Fruit fly (Drosophila melanogaster) whole organism, embryonic: ENCODE results near the gene CG33631.

Experiments used
- Ada2b ChIP-seq: fragments of 200-800 bp; sonication (Bioruptor generic); IDR thresholded peaks from 2 replicates; pipeline ENCODE4 v1.3.6; 2022; ENCODE audit warnings: missing biosample characterization, missing genetic modification characterization
- Blimp-1 ChIP-seq: fragments of 200-800 bp; sonication (Bioruptor generic); optimal IDR thresholded peaks from 3 replicates; lab custom pipeline; 2018; ENCODE audit warnings: missing biosample characterization, missing genetic modification characterization, mild to moderate bottlenecking, moderate library complexity, missing genetic modification reagents
- CG10366 ChIP-seq: fragments of 200-800 bp; sonication (Bioruptor generic); IDR thresholded peaks from 2 replicates; pipeline ENCODE4 v1.3.6; 2022; ENCODE audit warnings: missing biosample characterization, missing genetic modification characterization
- CG14965 ChIP-seq: fragments of 200-800 bp; sonication (Bioruptor generic); optimal IDR thresholded peaks from 2 replicates; lab custom pipeline; 2016; ENCODE audit warnings: missing biosample characterization, missing genetic modification characterization, borderline replicate concordance
- CG16863 ChIP-seq: fragments of 200-800 bp; sonication (Bioruptor generic); optimal IDR thresholded peaks from 3 replicates; lab custom pipeline; 2016; ENCODE audit warnings: missing biosample characterization, missing genetic modification characterization
- CG17361 ChIP-seq: fragments of 200-800 bp; sonication (Bioruptor generic); IDR thresholded peaks from 3 replicates; pipeline ENCODE4 v1.3.6; 2022; ENCODE audit warnings: missing biosample characterization, missing genetic modification characterization
- CG1832 ChIP-seq: fragments of 200-800 bp; sonication (Bioruptor generic); optimal IDR thresholded peaks from 2 replicates; lab custom pipeline; 2017; ENCODE audit warnings: missing biosample characterization, mild to moderate bottlenecking, missing genetic modification characterization, inconsistent platforms
- CG34422 ChIP-seq: fragments of 200-800 bp; sonication (Bioruptor generic); IDR thresholded peaks from 3 replicates; pipeline ENCODE4 v1.3.6; 2022; ENCODE audit warnings: missing biosample characterization, missing genetic modification characterization
- CG4820 ChIP-seq: fragments of 200-800 bp; sonication (Bioruptor generic); optimal IDR thresholded peaks from 3 replicates; lab custom pipeline; 2016; ENCODE audit warnings: missing biosample characterization, missing genetic modification characterization
- CG5180 ChIP-seq: fragments of 200-800 bp; sonication (Bioruptor generic); optimal IDR thresholded peaks from 3 replicates; lab custom pipeline; 2017; ENCODE audit warnings: missing biosample characterization, missing genetic modification characterization, mild to moderate bottlenecking, moderate library complexity, missing genetic modification reagents
- CG6654 ChIP-seq: fragments of 200-800 bp; sonication (Bioruptor generic); optimal IDR thresholded peaks from 2 replicates; lab custom pipeline; 2017; ENCODE audit warnings: missing biosample characterization, mild to moderate bottlenecking, missing genetic modification characterization
- CG7372 ChIP-seq: fragments of 200-800 bp; sonication (Bioruptor generic); IDR thresholded peaks from 2 replicates; pipeline ENCODE4 v1.3.6; 2022; ENCODE audit warnings: missing biosample characterization, missing genetic modification characterization
- CG9727 ChIP-seq: fragments of 200-800 bp; sonication (Bioruptor generic); optimal IDR thresholded peaks from 3 replicates; lab custom pipeline; 2017; ENCODE audit warnings: missing biosample characterization, mild to moderate bottlenecking, missing genetic modification characterization
- CG9797 ChIP-seq: fragments of 200-800 bp; sonication (Bioruptor generic); optimal IDR thresholded peaks from 3 replicates; lab custom pipeline; 2018; ENCODE audit warnings: missing biosample characterization, mild to moderate bottlenecking, missing genetic modification characterization
- Camta ChIP-seq: fragments of 200-800 bp; sonication (Bioruptor generic); optimal IDR thresholded peaks from 2 replicates; lab custom pipeline; 2016; ENCODE audit warnings: missing biosample characterization, missing genetic modification characterization
- CrebB ChIP-seq: fragments of 200-800 bp; sonication (Bioruptor generic); optimal IDR thresholded peaks from 3 replicates; lab custom pipeline; 2018; ENCODE audit warnings: missing biosample characterization, mild to moderate bottlenecking, missing genetic modification characterization
- Dp ChIP-seq: fragments of 200-800 bp; sonication (Bioruptor generic); optimal IDR thresholded peaks from 2 replicates; lab custom pipeline; 2018; ENCODE audit warnings: missing biosample characterization, mild to moderate bottlenecking, missing genetic modification characterization, moderate library complexity
- Drgx ChIP-seq: fragments of 200-800 bp; sonication (Bioruptor generic); IDR thresholded peaks from 2 replicates; pipeline ENCODE4 v1.3.6; 2022; ENCODE audit warnings: missing biosample characterization, missing genetic modification characterization
- Lhr ChIP-seq: fragments of 200-800 bp; sonication (Bioruptor generic); optimal IDR thresholded peaks from 3 replicates; lab custom pipeline; 2017; ENCODE audit warnings: mild to moderate bottlenecking, missing biosample characterization, missing genetic modification reagents, missing genetic modification characterization
- NC2α ChIP-seq: fragments of 200-800 bp; sonication (Bioruptor generic); optimal IDR thresholded peaks from 2 replicates; lab custom pipeline; 2016; ENCODE audit warnings: missing biosample characterization, missing genetic modification characterization
- Nf-YC ChIP-seq: fragments of 200-800 bp; optimal IDR thresholded peaks from 3 replicates; lab custom pipeline; 2019; ENCODE audit warnings: missing biosample characterization, mild to moderate bottlenecking, missing genetic modification characterization, moderate library complexity
- Ptx1 ChIP-seq: fragments of 200-800 bp; sonication (Bioruptor generic); IDR thresholded peaks from 2 replicates; pipeline ENCODE4 v1.3.6; 2022; ENCODE audit warnings: missing biosample characterization, missing genetic modification characterization
- Rfx ChIP-seq: fragments of 200-800 bp; sonication (Bioruptor generic); IDR thresholded peaks from 2 replicates; pipeline ENCODE4 v1.3.6; 2022; ENCODE audit warnings: missing biosample characterization, missing genetic modification characterization
- Xbp1 ChIP-seq: fragments of 200-800 bp; sonication (Bioruptor generic); optimal IDR thresholded peaks from 3 replicates; lab custom pipeline; 2016; ENCODE audit warnings: missing biosample characterization, mild to moderate bottlenecking, missing genetic modification characterization
- Xrp1 ChIP-seq: fragments of 200-800 bp; sonication (Bioruptor generic); IDR thresholded peaks from 2 replicates; pipeline ENCODE4 v1.3.6; 2022; ENCODE audit warnings: missing biosample characterization, missing genetic modification characterization
- abd-A ChIP-seq: fragments of 200-800 bp; sonication (Bioruptor generic); optimal IDR thresholded peaks from 3 replicates; lab custom pipeline; 2019; ENCODE audit warnings: missing biosample characterization, mild to moderate bottlenecking, missing genetic modification characterization, moderate library complexity
- al ChIP-seq: fragments of 200-800 bp; sonication (Bioruptor generic); IDR thresholded peaks from 2 replicates; pipeline ENCODE4 v1.3.6; 2022; ENCODE audit warnings: missing biosample characterization, missing genetic modification characterization
- bsh ChIP-seq, 2 experiments: fragments of 200-800 bp; sonication (Bioruptor generic); optimal IDR thresholded peaks; 2 replicates each; lab custom pipeline; 2017 to 2018; ENCODE audit warnings: mild to moderate bottlenecking in 2 of 2, missing biosample characterization in 2 of 2, missing genetic modification characterization in 2 of 2, moderate library complexity in 1 of 2
- caup ChIP-seq: fragments of 200-800 bp; sonication (Bioruptor generic); optimal IDR thresholded peaks from 3 replicates; lab custom pipeline; 2017; ENCODE audit warnings: missing biosample characterization, mild to moderate bottlenecking, missing genetic modification characterization, moderate library complexity; ENCODE audit not compliant: severe bottlenecking
- dm ChIP-seq: fragments of 200-800 bp; sonication (Bioruptor generic); optimal IDR thresholded peaks from 3 replicates; lab custom pipeline; 2016; ENCODE audit warnings: missing biosample characterization, missing genetic modification characterization
- dmrt99B ChIP-seq: fragments of 200-800 bp; sonication (Bioruptor generic); optimal IDR thresholded peaks from 2 replicates; lab custom pipeline; 2018; ENCODE audit warnings: missing biosample characterization, mild to moderate bottlenecking, missing genetic modification characterization, moderate library complexity
- dpn ChIP-seq, 2 experiments: fragments of 200-800 bp; sonication (Bioruptor generic); optimal IDR thresholded peaks; 3 replicates each; lab custom pipeline; 2016; ENCODE audit warnings: missing biosample characterization in 2 of 2, missing genetic modification characterization in 2 of 2
- dysf ChIP-seq: fragments of 200-800 bp; sonication (Bioruptor generic); IDR thresholded peaks from 3 replicates; pipeline ENCODE4 v1.3.6; 2022; ENCODE audit warnings: missing biosample characterization, missing genetic modification characterization
- ewg ChIP-seq: fragments of 200-800 bp; sonication (Bioruptor generic); optimal IDR thresholded peaks from 3 replicates; lab custom pipeline; 2017; ENCODE audit warnings: mild to moderate bottlenecking, missing biosample characterization, missing genetic modification reagents, missing genetic modification characterization
- grn ChIP-seq: fragments of 200-800 bp; sonication (Bioruptor generic); optimal IDR thresholded peaks from 3 replicates; lab custom pipeline; 2017; ENCODE audit warnings: missing biosample characterization, missing genetic modification characterization
- ham ChIP-seq: fragments of 200-800 bp; sonication (Bioruptor generic); IDR thresholded peaks from 2 replicates; pipeline ENCODE4 v1.3.6; 2022; ENCODE audit warnings: missing biosample characterization, missing genetic modification characterization
- ind ChIP-seq: fragments of 200-800 bp; sonication (Bioruptor generic); optimal IDR thresholded peaks from 3 replicates; lab custom pipeline; 2016; ENCODE audit warnings: missing biosample characterization, missing genetic modification characterization
- lab ChIP-seq: fragments of 200-800 bp; sonication (Bioruptor generic); optimal IDR thresholded peaks from 3 replicates; lab custom pipeline; 2017; ENCODE audit warnings: missing biosample characterization, missing genetic modification characterization, mild to moderate bottlenecking, moderate library complexity, missing genetic modification reagents
- nmo ChIP-seq: fragments of 200-800 bp; sonication (Bioruptor generic); optimal IDR thresholded peaks from 2 replicates; lab custom pipeline; 2018; ENCODE audit warnings: missing biosample characterization, mild to moderate bottlenecking, missing genetic modification characterization, moderate library complexity
- ro ChIP-seq: fragments of 200-800 bp; sonication (Bioruptor generic); IDR thresholded peaks from 2 replicates; pipeline ENCODE4 v1.3.6; 2022; ENCODE audit warnings: missing biosample characterization, missing genetic modification characterization
- sc ChIP-seq, 3 experiments: fragments of >200 bp in 2 of 3; fragments of 200-800 bp in 1 of 3; sonication (Bioruptor generic) in 1 of 3; optimal IDR thresholded peaks; 2 replicates in 2 of 3; 3 replicates in 1 of 3; lab custom pipeline; 2017; ENCODE audit warnings: mild to moderate bottlenecking in 1 of 3, missing biosample characterization in 1 of 3, missing genetic modification characterization in 1 of 3, missing genetic modification reagents in 1 of 3
- slbo ChIP-seq: fragments of 200-800 bp; sonication (Bioruptor generic); IDR thresholded peaks from 2 replicates; pipeline ENCODE4 v1.3.6; 2022; ENCODE audit warnings: missing biosample characterization, missing genetic modification characterization
- sob ChIP-seq: fragments of 200-800 bp; sonication (Bioruptor generic); IDR thresholded peaks from 2 replicates; pipeline ENCODE4 v1.3.6; 2022; ENCODE audit warnings: missing biosample characterization, missing genetic modification characterization
- ssp ChIP-seq: fragments of 200-800 bp; sonication (Bioruptor generic); IDR thresholded peaks from 2 replicates; pipeline ENCODE4 v1.3.6; 2022; ENCODE audit warnings: missing biosample characterization, missing genetic modification characterization
- zfh1 ChIP-seq: fragments of 200-800 bp; sonication (Bioruptor generic); IDR thresholded peaks from 3 replicates; pipeline ENCODE4 v1.3.6; 2022; ENCODE audit warnings: missing biosample characterization, missing genetic modification characterization

Gene CG33631

DNA sequence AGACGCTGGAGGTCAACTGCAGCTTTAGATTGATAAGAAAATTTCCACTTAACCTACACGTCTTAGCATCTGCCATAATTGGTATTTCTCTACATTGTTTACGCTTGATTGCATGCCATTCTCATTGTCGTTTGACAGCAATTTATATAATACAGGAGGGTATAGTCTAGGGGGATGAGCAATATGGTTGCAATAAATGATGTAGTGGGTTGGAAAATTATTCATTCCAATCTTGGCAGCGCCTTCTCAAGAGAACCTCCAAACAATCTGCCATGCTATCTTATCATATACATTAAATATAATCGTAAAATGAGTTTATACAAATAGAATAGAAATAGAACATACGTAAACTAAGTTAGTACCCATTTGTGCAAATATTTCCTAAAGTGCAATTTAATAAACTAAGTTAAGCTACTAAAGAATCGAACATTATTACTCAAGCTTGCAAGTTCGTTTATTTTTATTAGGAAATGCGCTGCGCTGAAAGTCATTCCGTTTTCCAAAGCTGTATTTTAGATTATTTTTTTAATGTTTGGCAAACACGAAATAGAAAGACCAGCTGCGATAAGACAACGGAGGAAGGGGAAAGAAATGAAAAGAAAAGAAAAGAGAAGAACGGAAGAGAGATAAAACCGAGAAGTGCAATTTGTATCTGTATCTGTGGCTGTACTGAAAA, 14.8 kb downstream of the CG33631 start (continued):
- TF ChIP-seq Xrp1 (no peak), CG9727 (GFP tag; lab: Kevin White, UChicago) (no peak), ham (no peak), grn (GFP tag; lab: Kevin White, UChicago) (no peak)

DNA sequence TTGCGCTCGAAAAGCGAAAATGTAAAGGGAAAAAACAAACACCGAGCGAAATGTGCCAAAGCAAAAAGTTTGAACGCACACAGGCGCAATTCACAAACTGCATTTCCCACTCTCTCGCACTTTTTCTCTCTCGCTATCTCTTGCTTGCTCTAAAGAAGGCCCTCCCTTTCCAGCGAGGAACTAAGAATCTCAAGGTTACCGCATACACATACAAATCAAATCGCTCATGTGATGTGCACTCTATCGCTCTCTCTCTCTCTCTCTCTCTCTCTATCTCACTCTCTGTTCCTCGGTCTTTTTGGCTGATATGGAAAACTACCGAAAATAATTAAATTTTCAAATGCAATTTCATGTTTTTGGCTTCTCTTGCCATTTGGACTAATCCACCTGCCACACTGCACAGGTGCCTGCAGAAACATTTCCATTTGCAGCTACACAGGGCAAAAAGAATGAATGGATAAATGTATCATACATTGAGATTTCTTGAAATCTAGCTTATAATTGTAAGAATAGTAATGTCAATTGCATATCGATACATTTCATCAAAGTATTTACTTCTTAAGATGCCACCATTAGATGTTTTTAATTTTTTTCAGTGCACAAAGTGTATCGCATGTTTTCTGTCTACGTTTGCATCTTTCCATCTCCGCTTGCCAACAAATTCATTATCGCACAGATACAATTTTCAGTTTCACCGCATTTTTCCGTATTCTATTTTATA, 15.6 kb downstream of the CG33631 start:
- TF ChIP-seq Blimp-1 (GFP tag; lab: Kevin White, UChicago) (peak; percentile 49), ro (GFP tag; lab: Robert Waterston, UW) (0 out of 2 replicates have a peak, but pooled peaks have one; percentile 17), CG14965 (no peak), caup (GFP tag; lab: Kevin White, UChicago) (no peak), Ptx1 (GFP tag; lab: Robert Waterston, UW) (peak; percentile 55), CG34422 (GFP tag; lab: Robert Waterston, UW) (peak; percentile 61; the same call in 2 of the 3 replicates), nmo (GFP tag; lab: Kevin White, UChicago) (peak; percentile 38), lab (peak; percentile 33), sob (GFP tag; lab: Robert Waterston, UW) (0 out of 2 replicates have a peak, but pooled peaks have one; percentile 26), abd-A (tag; lab: Kevin White, UChicago) (no peak), Drgx (GFP tag; lab: Robert Waterston, UW) (peak; percentile 86), dysf (GFP tag; lab: Robert Waterston, UW) (peak; percentile 35; the same call in 1 of the 3 replicates), sc (optimal IDR thresholded peaks at IDR 0.05; lab: Kevin White, UChicago) (no peak), sc (GFP tag; optimal IDR thresholded peaks at IDR 0.05; lab: Kevin White, UChicago) (no peak), dm (GFP tag; lab: Kevin White, UChicago) (no peak), CG5180 (GFP tag; lab: Kevin White, UChicago) (no peak), CG7372 (GFP tag; lab: Robert Waterston, UW) (no peak), dpn (GFP tag; optimal IDR thresholded peaks at IDR 0.05; lab: Kevin White, UChicago) (peak in 1 of 2 experiments; percentile 4), NC2α (GFP tag; lab: Kevin White, UChicago) (no peak), Xbp1 (GFP tag; lab: Kevin White, UChicago) (peak; percentile 28), Dp (GFP tag; lab: Kevin White, UChicago) (no peak), Camta (GFP tag; lab: Kevin White, UChicago) (peak; percentile 33), bsh (GFP tag; optimal IDR thresholded peaks at IDR 0.05; lab: Kevin White, UChicago) (peak in 1 of 2 experiments; percentile 50), ind (GFP tag; lab: Kevin White, UChicago) (peak; percentile 30), Ada2b (GFP tag; lab: Robert Waterston, UW) (peak; percentile 34; the same call in 1 of the 2 replicates), CG1832 (peak; percentile 58), CrebB (tag; lab: Kevin White, UChicago) (no peak), CG9797 (GFP tag; lab: Kevin White, UChicago) (no peak), ssp (GFP tag; lab: Robert Waterston, UW) (0 out of 2 replicates have a peak, but pooled peaks have one; percentile 19), CG4820 (GFP tag; lab: Kevin White, UChicago) (peak; percentile 15), al (GFP tag; lab: Robert Waterston, UW) (no peak), Nf-YC (peak; percentile 31), zfh1 (GFP tag; lab: Robert Waterston, UW) (peak; percentile 40; the same call in 1 of the 3 replicates), slbo (peak; percentile 58), Lhr (GFP tag; lab: Kevin White, UChicago) (no peak), CG16863 (GFP tag; lab: Kevin White, UChicago) (peak; percentile 2), ewg (GFP tag; lab: Kevin White, UChicago) (peak; percentile 17), CG6654 (no peak), CG17361 (GFP tag; lab: Robert Waterston, UW) (0 out of 3 replicates have a peak, but pooled peaks have one; percentile 45), Rfx (GFP tag; lab: Robert Waterston, UW) (no peak), dmrt99B (peak; percentile 57), CG10366 (GFP tag; lab: Robert Waterston, UW) (peak; percentile 32; the same call in 1 of the 2 replicates)
